Fruit fly (Drosophila melanogaster): ENCODE measurements around the gene stx.
A peak's percentile ranks its signal among the peaks of the same experiment; 100 is the strongest.

The stx gene

DNA sequence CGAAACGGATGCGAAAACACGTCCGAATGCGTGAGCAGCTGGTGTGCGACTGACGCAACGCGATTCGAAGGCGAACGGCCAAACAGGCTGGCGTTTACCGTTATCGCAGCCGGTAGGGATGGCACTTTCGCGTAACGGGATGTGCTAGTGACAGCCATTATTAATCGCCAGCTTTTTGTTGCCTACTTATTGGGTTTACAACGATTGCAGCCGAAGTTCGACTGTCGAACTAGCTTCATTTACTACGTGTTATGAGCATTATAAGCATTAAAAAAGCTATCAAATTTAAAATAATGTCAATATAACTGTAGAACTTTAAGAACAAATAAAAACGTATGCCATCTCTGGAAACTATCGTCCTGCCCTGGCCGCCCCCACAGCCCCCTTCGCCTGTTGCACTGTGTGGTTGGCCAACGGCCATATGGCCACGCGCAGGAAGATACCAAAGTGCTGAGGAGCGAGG lies 12.9 kb upstream of the stx start, which contains the start of gene Rph:
Rph (minus strand) TSS at position 51 of the 463 bp plus-strand sequence.
- TF ChIP-seq CG10267 (tag; optimal IDR thresholded peaks at IDR 0.05) (no peak), Fer3 (tag; optimal IDR thresholded peaks at IDR 0.05) (peak; percentile 11), CG12769 (tag; optimal IDR thresholded peaks at IDR 0.05) (peak; percentile 23), hkb (optimal IDR thresholded peaks at IDR 0.05) (no peak), hkb (GFP tag; IDR thresholded peaks at IDR 0.05) (no peak), Oli (tag; optimal IDR thresholded peaks at IDR 0.05) (no peak), zen (tag; optimal IDR thresholded peaks at IDR 0.05) (no peak), CG2202 (tag; optimal IDR thresholded peaks at IDR 0.05) (no peak), CG7556 (GFP tag; optimal IDR thresholded peaks at IDR 0.05) (peak; percentile 13), Fer1 (GFP tag; optimal IDR thresholded peaks at IDR 0.05) (peak; percentile 46), CG8944 (GFP tag; optimal IDR thresholded peaks at IDR 0.05) (no peak), CG13287 (GFP tag; IDR thresholded peaks at IDR 0.05; ENCODE audit: partially characterized antibody) (peak; percentile 63), CG31441 (GFP tag; IDR thresholded peaks at IDR 0.05) (no peak), exex (tag; optimal IDR thresholded peaks at IDR 0.05) (no peak), CG4424 (GFP tag; optimal IDR thresholded peaks at IDR 0.05) (no peak), CG14050 (GFP tag; IDR thresholded peaks at IDR 0.05) (no peak), CG18619 (GFP tag; optimal IDR thresholded peaks at IDR 0.05) (no peak), cg (GFP tag; optimal IDR thresholded peaks at IDR 0.05) (no peak), nmo (GFP tag; optimal IDR thresholded peaks at IDR 0.05) (no peak), phol (tag; optimal IDR thresholded peaks at IDR 0.05) (peak; percentile 20), ewg (GFP tag; optimal IDR thresholded peaks at IDR 0.05) (peak; percentile 42), pzg (GFP tag; optimal IDR thresholded peaks at IDR 0.05) (peak; percentile 16), CG15514 (GFP tag; optimal IDR thresholded peaks at IDR 0.05) (peak; percentile 19), Hmr (GFP tag; optimal IDR thresholded peaks at IDR 0.05) (peak; percentile 47), CG10543 (GFP tag; optimal IDR thresholded peaks at IDR 0.05) (peak; percentile 52), CG17802 (tag; optimal IDR thresholded peaks at IDR 0.05) (no peak), CoRest (tag; optimal IDR thresholded peaks at IDR 0.05) (peak; percentile 14), row (GFP tag; IDR thresholded peaks at IDR 0.05) (peak; percentile 64), grau (tag; optimal IDR thresholded peaks at IDR 0.05) (peak; percentile 10), jumu (GFP tag; optimal IDR thresholded peaks at IDR 0.05) (no peak), CG17359 (tag; optimal IDR thresholded peaks at IDR 0.05) (peak; percentile 11), bab2 (GFP tag; optimal IDR thresholded peaks at IDR 0.05) (peak; percentile 1), hb (GFP tag; IDR thresholded peaks at IDR 0.05; ENCODE audit: partially characterized antibody) (0 out of 3 replicates have a peak, but pooled peaks have one; percentile 25), CG13894 (tag; optimal IDR thresholded peaks at IDR 0.05) (peak; percentile 40), B-H2 (GFP tag; optimal IDR thresholded peaks at IDR 0.05) (peak; percentile 1), CG32772 (GFP tag; IDR thresholded peaks at IDR 0.05) (no peak), Scr (GFP tag; IDR thresholded peaks at IDR 0.05; ENCODE audit: partially characterized antibody) (peak; percentile 60), chinmo (GFP tag; IDR thresholded peaks at IDR 0.05; ENCODE audit: partially characterized antibody) (0 out of 4 replicates have a peak, but pooled peaks have one; percentile 21), CG2199 (GFP tag; IDR thresholded peaks at IDR 0.05) (no peak), Nf-YC (tag; optimal IDR thresholded peaks at IDR 0.05) (peak; percentile 9), Xrp1 (GFP tag; IDR thresholded peaks at IDR 0.05) (0 out of 2 replicates have a peak, but pooled peaks have one; percentile 12), Myb (GFP tag; optimal IDR thresholded peaks at IDR 0.05) (peak; percentile 21), HLH54F (GFP tag; optimal IDR thresholded peaks at IDR 0.05) (peak; percentile 3), stwl (tag; optimal IDR thresholded peaks at IDR 0.05) (no peak), Ptx1 (GFP tag; IDR thresholded peaks at IDR 0.05) (0 out of 2 replicates have a peak, but pooled peaks have one; percentile 26), CG4328 (GFP tag; optimal IDR thresholded peaks at IDR 0.05) (no peak), Sry-δ (GFP tag; optimal IDR thresholded peaks at IDR 0.05) (peak; percentile 60), ssp (GFP tag; IDR thresholded peaks at IDR 0.05) (peak; percentile 11; the same call in 1 of the 2 replicates), CG34376 (GFP tag; optimal IDR thresholded peaks at IDR 0.05) (peak; percentile 18), crol (GFP tag; IDR thresholded peaks at IDR 0.05) (peak; percentile 70)

Data from whole organism, embryonic.